Fruit fly (Drosophila melanogaster) whole organism, wandering third instar larva: ENCODE measurements around the gene Ndf.

ENCODE experiments used
- Abd-B ChIP-seq: fragments of >200 bp; optimal IDR thresholded peaks from 2 replicates; lab custom pipeline; 2017; ENCODE audit warnings: missing biosample characterization, missing genetic modification characterization
- CG32264 ChIP-seq: fragments of 200-800 bp; sonication (Bioruptor generic); optimal IDR thresholded peaks from 2 replicates; lab custom pipeline; 2016; ENCODE audit warnings: missing biosample characterization, missing genetic modification characterization
- CG9705 ChIP-seq: fragments of 200-800 bp; sonication (Bioruptor generic); optimal IDR thresholded peaks from 2 replicates; lab custom pipeline; 2018; ENCODE audit warnings: missing biosample characterization, mild to moderate bottlenecking, missing genetic modification characterization
- CrebA ChIP-seq: fragments of 200-800 bp; sonication (Bioruptor generic); optimal IDR thresholded peaks from 2 replicates; lab custom pipeline; 2016; ENCODE audit warnings: missing biosample characterization, mild to moderate bottlenecking, missing genetic modification characterization, borderline replicate concordance
- Dfd ChIP-seq: fragments of >200 bp; optimal IDR thresholded peaks from 2 replicates; lab custom pipeline; 2017; ENCODE audit warnings: missing biosample characterization, missing genetic modification characterization
- Dif ChIP-seq: fragments of 200-275, 200-300 bp; sonication (Bioruptor generic); optimal IDR thresholded peaks from 2 replicates; lab custom pipeline; 2018; ENCODE audit warnings: missing biosample characterization, missing genetic modification characterization; ENCODE audit not compliant: partially characterized antibody
- GATAd ChIP-seq: sonication (Bioruptor generic); optimal IDR thresholded peaks from 2 replicates; lab custom pipeline; 2016; ENCODE audit warnings: missing biosample characterization, missing genetic modification characterization
- HLH106 ChIP-seq: fragments of 200-800 bp; optimal IDR thresholded peaks from 3 replicates; lab custom pipeline; 2019; ENCODE audit warnings: missing biosample characterization, mild to moderate bottlenecking, missing genetic modification characterization, moderate library complexity
- Hnf4 ChIP-seq: fragments of 200-800 bp; sonication (Bioruptor generic); optimal IDR thresholded peaks from 2 replicates; lab custom pipeline; 2016; ENCODE audit warnings: missing biosample characterization, mild to moderate bottlenecking, missing genetic modification characterization
- Hr78 ChIP-seq: fragments of >200 bp; optimal IDR thresholded peaks from 2 replicates; lab custom pipeline; 2017; ENCODE audit warnings: missing biosample characterization, missing genetic modification characterization
- Hr83 ChIP-seq: fragments of 200-300 bp; sonication (Bioruptor generic); optimal IDR thresholded peaks from 2 replicates; lab custom pipeline; 2016; ENCODE audit warnings: missing biosample characterization, mild to moderate bottlenecking, missing genetic modification characterization, moderate library complexity; ENCODE audit not compliant: poor library complexity, severe bottlenecking
- Jra ChIP-seq: sonication (Bioruptor generic); optimal IDR thresholded peaks from 2 replicates; lab custom pipeline; 2016; ENCODE audit warnings: missing biosample characterization, missing genetic modification characterization
- Mio ChIP-seq: sonication (Bioruptor generic); optimal IDR thresholded peaks from 2 replicates; lab custom pipeline; 2016; ENCODE audit warnings: missing biosample characterization, missing genetic modification characterization
- Myc ChIP-seq: fragments of >200 bp; optimal IDR thresholded peaks from 2 replicates; lab custom pipeline; 2017
- N ChIP-seq: fragments of >200 bp; optimal IDR thresholded peaks from 2 replicates; lab custom pipeline; 2018; ENCODE audit warnings: missing biosample characterization, missing external identifiers, missing genetic modification characterization
- OdsH ChIP-seq: fragments of 200-800 bp; sonication (Bioruptor generic); optimal IDR thresholded peaks from 2 replicates; lab custom pipeline; 2016; ENCODE audit warnings: missing biosample characterization, mild to moderate bottlenecking, missing genetic modification characterization
- Rel ChIP-seq, 2 experiments: fragments of 200-800 bp; sonication (Bioruptor generic) in 1 of 2; optimal IDR thresholded peaks; 2 replicates in 1 of 2; 3 replicates in 1 of 2; lab custom pipeline; 2016 to 2019; ENCODE audit warnings: mild to moderate bottlenecking in 2 of 2, missing biosample characterization in 2 of 2, missing genetic modification characterization in 2 of 2, moderate library complexity in 1 of 2
- Sp1 ChIP-seq: fragments of 200-800 bp; sonication (Bioruptor generic); optimal IDR thresholded peaks from 3 replicates; lab custom pipeline; 2019; ENCODE audit warnings: missing biosample characterization, mild to moderate bottlenecking, missing genetic modification characterization, moderate library complexity
- Vsx2 ChIP-seq: fragments of 200-300, 225-300 bp; sonication (Bioruptor generic); optimal IDR thresholded peaks from 2 replicates; lab custom pipeline; 2018; ENCODE audit warnings: missing biosample characterization, missing genetic modification characterization; ENCODE audit not compliant: partially characterized antibody
- br ChIP-seq: fragments of 200-800 bp; sonication (Bioruptor generic); optimal IDR thresholded peaks from 2 replicates; lab custom pipeline; 2016; ENCODE audit warnings: missing biosample characterization, missing genetic modification characterization
- brk ChIP-seq: fragments of 200-800 bp; sonication (Bioruptor generic); optimal IDR thresholded peaks from 2 replicates; lab custom pipeline; 2016; ENCODE audit warnings: missing biosample characterization, mild to moderate bottlenecking, missing genetic modification characterization
- dl ChIP-seq, 2 experiments: fragments of 175-275, 200-275 bp in 1 of 2; fragments of 200-275 bp in 1 of 2; sonication (Bioruptor generic); optimal IDR thresholded peaks; lab custom pipeline; 2018; ENCODE audit warnings: mild to moderate bottlenecking in 2 of 2, missing biosample characterization in 2 of 2, missing genetic modification characterization in 2 of 2, moderate library complexity in 2 of 2; ENCODE audit not compliant: partially characterized antibody in 2 of 2, insufficient read depth in 1 of 2
- dmrt93B ChIP-seq: fragments of 200-800 bp; sonication (Bioruptor generic); optimal IDR thresholded peaks from 2 replicates; lab custom pipeline; 2018; ENCODE audit warnings: missing biosample characterization, mild to moderate bottlenecking, missing genetic modification characterization
- dsf ChIP-seq: sonication (Bioruptor generic); optimal IDR thresholded peaks from 2 replicates; lab custom pipeline; 2016; ENCODE audit warnings: missing biosample characterization, missing genetic modification characterization, borderline replicate concordance
- ey ChIP-seq: fragments of 200-800 bp; sonication (Bioruptor generic); optimal IDR thresholded peaks from 2 replicates; lab custom pipeline; 2016; ENCODE audit warnings: missing biosample characterization, missing genetic modification characterization
- foxo ChIP-seq, 2 experiments: fragments of 200-800 bp; sonication (Bioruptor generic); optimal IDR thresholded peaks; 2 replicates in 1 of 2; 3 replicates in 1 of 2; lab custom pipeline; 2016 to 2017; ENCODE audit warnings: missing biosample characterization in 2 of 2, missing genetic modification characterization in 2 of 2
- fru ChIP-seq: fragments of 200-800 bp; sonication (Bioruptor generic); optimal IDR thresholded peaks from 3 replicates; lab custom pipeline; 2016; ENCODE audit warnings: missing biosample characterization, mild to moderate bottlenecking, missing genetic modification characterization
- h ChIP-seq: fragments of 200-800 bp; sonication (Bioruptor generic); optimal IDR thresholded peaks from 3 replicates; lab custom pipeline; 2016; ENCODE audit warnings: missing biosample characterization, mild to moderate bottlenecking, missing genetic modification characterization
- jim ChIP-seq: fragments of 175-275, 200-325 bp; sonication (Bioruptor generic); optimal IDR thresholded peaks from 2 replicates; lab custom pipeline; 2016; ENCODE audit warnings: missing biosample characterization, mild to moderate bottlenecking, missing genetic modification characterization
- lola ChIP-seq: fragments of >200 bp; optimal IDR thresholded peaks from 2 replicates; lab custom pipeline; 2017; ENCODE audit warnings: missing biosample characterization, missing genetic modification characterization
- pan ChIP-seq: fragments of >200 bp; optimal IDR thresholded peaks from 2 replicates; lab custom pipeline; 2017
- psq ChIP-seq: fragments of 200-800 bp; sonication (Bioruptor generic); optimal IDR thresholded peaks from 3 replicates; lab custom pipeline; 2017; ENCODE audit warnings: missing biosample characterization, mild to moderate bottlenecking, missing genetic modification characterization, moderate library complexity
- rgr ChIP-seq: fragments of 200-800 bp; sonication (Bioruptor generic); optimal IDR thresholded peaks from 3 replicates; lab custom pipeline; 2016; ENCODE audit warnings: missing biosample characterization, mild to moderate bottlenecking, missing genetic modification characterization
- sage ChIP-seq: fragments of 200-800 bp; sonication (Bioruptor generic); optimal IDR thresholded peaks from 2 replicates; lab custom pipeline; 2016; ENCODE audit warnings: missing biosample characterization, mild to moderate bottlenecking, missing genetic modification characterization
- sv ChIP-seq: fragments of 200-800 bp; sonication (Bioruptor generic); optimal IDR thresholded peaks from 3 replicates; lab custom pipeline; 2016; ENCODE audit warnings: missing biosample characterization, missing genetic modification characterization
- tai ChIP-seq: sonication (Bioruptor generic); optimal IDR thresholded peaks from 2 replicates; lab custom pipeline; 2016; ENCODE audit warnings: missing biosample characterization, missing genetic modification characterization
- usp ChIP-seq: fragments of >200 bp; optimal IDR thresholded peaks from 2 replicates; lab custom pipeline; 2017; ENCODE audit warnings: missing biosample characterization, missing genetic modification characterization
- woc ChIP-seq: sonication (Bioruptor generic); optimal IDR thresholded peaks from 2 replicates; lab custom pipeline; 2016; ENCODE audit warnings: missing biosample characterization, mild to moderate bottlenecking, missing genetic modification characterization

The Ndf gene

DNA sequence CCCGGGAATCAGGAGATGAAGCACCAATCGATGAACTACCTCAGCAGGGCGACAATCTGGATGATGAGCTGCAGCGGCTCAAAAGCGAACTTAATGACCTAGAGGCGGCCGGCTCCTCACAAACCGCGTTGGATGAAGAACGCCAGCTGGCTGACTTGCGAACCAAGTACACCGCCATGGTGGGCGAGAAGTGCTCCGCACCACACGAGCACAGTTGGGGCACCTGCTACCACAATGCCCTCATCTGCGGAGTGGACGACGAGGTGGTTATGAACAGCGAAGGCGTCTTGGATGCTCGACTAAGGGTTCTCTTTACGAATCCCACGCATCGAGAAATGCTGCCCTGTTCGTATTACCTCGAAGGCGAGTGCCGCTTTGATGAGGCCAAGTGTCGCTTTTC, 48.9 kb upstream of the Ndf start:
- no peak for TF ChIP-seq Vsx2 (GFP tag; lab: Kevin White, UChicago)
- TF ChIP-seq Abd-B (GFP tag; lab: Kevin White, UChicago), result no peak
- no peak for TF ChIP-seq Hr83 (GFP tag; lab: Kevin White, UChicago)
- TF ChIP-seq Dfd (GFP tag; lab: Kevin White, UChicago), result no peak
- TF ChIP-seq jim, result no peak
- no peak for TF ChIP-seq Hnf4 (GFP tag; lab: Kevin White, UChicago)
- TF ChIP-seq foxo (GFP tag; optimal IDR thresholded peaks at IDR 0.05; lab: Kevin White, UChicago), result no peak
- no peak for TF ChIP-seq CG32264 (GFP tag; lab: Kevin White, UChicago)
- TF ChIP-seq Jra, result no peak

DNA sequence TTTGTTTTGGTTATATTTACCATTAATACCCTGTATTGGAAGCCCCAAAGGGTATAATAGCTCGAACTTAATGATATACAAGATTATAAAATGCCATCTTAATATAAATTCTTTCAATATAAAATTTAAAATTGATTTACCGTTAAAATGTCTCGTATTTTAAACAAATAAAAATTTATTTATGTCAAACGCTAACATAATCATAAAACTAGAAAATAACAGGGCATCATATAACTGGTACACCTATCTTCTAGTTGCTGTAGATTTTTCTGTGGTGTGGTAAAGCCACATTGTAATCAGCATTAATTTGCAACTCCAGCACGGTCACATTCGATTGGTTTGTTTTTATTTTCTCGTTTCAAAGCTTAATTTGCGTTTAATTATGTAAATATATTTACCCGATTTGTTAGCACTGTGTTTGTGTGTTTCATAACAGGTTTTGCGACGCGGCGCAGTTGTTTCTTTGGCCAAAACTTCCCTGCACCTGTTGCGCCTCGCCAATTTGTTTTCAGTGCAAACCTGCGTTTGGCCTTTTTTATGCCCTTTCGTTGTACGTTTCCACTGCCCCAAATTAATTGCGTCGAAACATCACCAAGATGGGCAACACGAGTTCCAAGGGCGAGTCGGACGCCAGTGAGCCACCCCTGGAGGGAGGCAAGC, 46.5 kb upstream of the Ndf start, which contains the start of the genes CG4658 and CG5846:
Gene CG4658 (plus strand): TSS at position 140 of the 660 bp plus-strand sequence.
Gene CG5846 (minus strand): TSS at position 245 of the 660 bp plus-strand sequence.
- TF ChIP-seq dsf (GFP tag; lab: Kevin White, UChicago), result peak; percentile 69
- peak; percentile 91 for TF ChIP-seq psq
- TF ChIP-seq Hnf4 (GFP tag; lab: Kevin White, UChicago), result peak; percentile 93
- TF ChIP-seq Myc (lab: Kevin White, UChicago), result no peak
- no peak for TF ChIP-seq Vsx2 (GFP tag; lab: Kevin White, UChicago)
- peak; percentile 96 for TF ChIP-seq OdsH
- TF ChIP-seq h (GFP tag; lab: Kevin White, UChicago), result peak; percentile 93
- peak; percentile 85 for TF ChIP-seq pan (lab: Kevin White, UChicago)
- peak; percentile 95 for TF ChIP-seq rgr (GFP tag; lab: Kevin White, UChicago)
- TF ChIP-seq Jra, result peak; percentile 91
- TF ChIP-seq dl (GFP tag; optimal IDR thresholded peaks at IDR 0.05; lab: Kevin White, UChicago; ENCODE audit: insufficient read depth in 1 of 2, partially characterized antibody in 2 of 2), result no peak
- peak; percentile 48 for TF ChIP-seq CG32264 (GFP tag; lab: Kevin White, UChicago)
- TF ChIP-seq Sp1 (GFP tag; lab: Kevin White, UChicago), result peak; percentile 92
- TF ChIP-seq brk (GFP tag; lab: Kevin White, UChicago), result no peak
- no peak for TF ChIP-seq tai
- no peak for TF ChIP-seq GATAd (GFP tag; lab: Kevin White, UChicago)
- peak; percentile 53 for TF ChIP-seq Mio (GFP tag; lab: Kevin White, UChicago)
- TF ChIP-seq lola (GFP tag; lab: Kevin White, UChicago), result no peak
- peak; percentile 83 for TF ChIP-seq br (GFP tag; lab: Kevin White, UChicago)
- TF ChIP-seq fru (GFP tag; lab: Kevin White, UChicago), result peak; percentile 90
- TF ChIP-seq foxo (GFP tag; optimal IDR thresholded peaks at IDR 0.05; lab: Kevin White, UChicago), result peak in 1 of 2 experiments; percentile 95
- peak; percentile 94 for TF ChIP-seq woc (GFP tag; lab: Kevin White, UChicago)
- TF ChIP-seq N (GFP tag; lab: Kevin White, UChicago), result no peak
- TF ChIP-seq dmrt93B, result no peak
- TF ChIP-seq Dfd (GFP tag; lab: Kevin White, UChicago), result no peak
- peak; percentile 90 for TF ChIP-seq ey (GFP tag; lab: Kevin White, UChicago)
- TF ChIP-seq usp (GFP tag; lab: Kevin White, UChicago), result no peak
- TF ChIP-seq CG9705, result peak; percentile 73
- TF ChIP-seq Hr78 (GFP tag; lab: Kevin White, UChicago), result no peak
- TF ChIP-seq Rel (GFP tag; optimal IDR thresholded peaks at IDR 0.05; lab: Kevin White, UChicago), result no peak
- peak; percentile 69 for TF ChIP-seq Rel (tag; optimal IDR thresholded peaks at IDR 0.05; lab: Kevin White, UChicago)
- TF ChIP-seq CrebA (GFP tag; lab: Kevin White, UChicago), result no peak
- TF ChIP-seq Hr83 (GFP tag; lab: Kevin White, UChicago), result no peak
- TF ChIP-seq jim, result no peak
- no peak for TF ChIP-seq Dif
- peak; percentile 93 for TF ChIP-seq HLH106 (tag; lab: Kevin White, UChicago)
- peak; percentile 92 for TF ChIP-seq sv (GFP tag; lab: Kevin White, UChicago)
- no peak for TF ChIP-seq Abd-B (GFP tag; lab: Kevin White, UChicago)
- TF ChIP-seq sage, result no peak
